Fruit fly (Drosophila melanogaster) whole organism, embryonic: ENCODE data around the gene CG43993.

Source experiments
- Ada2b ChIP-seq: fragments of 200-800 bp; sonication (Bioruptor generic); IDR thresholded peaks from 2 replicates; pipeline ENCODE4 v1.3.6; 2022; ENCODE audit warnings: missing biosample characterization, missing genetic modification characterization
- BEAF-32 ChIP-seq: fragments of 200-800 bp; sonication (Bioruptor generic); optimal IDR thresholded peaks from 3 replicates; lab custom pipeline; 2017; ENCODE audit warnings: missing biosample characterization, missing genetic modification characterization, mild to moderate bottlenecking, moderate library complexity, missing genetic modification reagents
- Bgb ChIP-seq: fragments of 200-800 bp; sonication (Bioruptor generic); IDR thresholded peaks from 2 replicates; pipeline ENCODE4 v1.3.6; 2022; ENCODE audit warnings: missing biosample characterization, missing genetic modification characterization; ENCODE audit not compliant: partially characterized antibody
- CG11456 ChIP-seq: fragments of 200-800 bp; sonication (Bioruptor generic); IDR thresholded peaks from 3 replicates; pipeline ENCODE4 v1.3.6; 2022; ENCODE audit warnings: missing biosample characterization, missing genetic modification characterization
- CG11504 ChIP-seq: fragments of 200-800 bp; sonication (Bioruptor generic); optimal IDR thresholded peaks from 3 replicates; lab custom pipeline; 2019; ENCODE audit warnings: missing biosample characterization, mild to moderate bottlenecking, missing genetic modification characterization, moderate library complexity
- CG12769 ChIP-seq: fragments of 200-800 bp; sonication (Bioruptor generic); optimal IDR thresholded peaks from 2 replicates; lab custom pipeline; 2019; ENCODE audit warnings: missing biosample characterization, mild to moderate bottlenecking, missing genetic modification characterization, moderate library complexity
- CG15073 ChIP-seq: fragments of 200-800 bp; sonication (Bioruptor generic); optimal IDR thresholded peaks from 2 replicates; lab custom pipeline; 2016; ENCODE audit warnings: missing biosample characterization, missing genetic modification characterization
- CG15479 ChIP-seq: fragments of 200-800 bp; sonication (Bioruptor generic); optimal IDR thresholded peaks from 3 replicates; lab custom pipeline; 2019; ENCODE audit warnings: missing biosample characterization, mild to moderate bottlenecking, missing genetic modification characterization, moderate library complexity
- CG15696 ChIP-seq: fragments of 200-800 bp; sonication (Bioruptor generic); optimal IDR thresholded peaks from 2 replicates; lab custom pipeline; 2019; ENCODE audit warnings: missing biosample characterization, mild to moderate bottlenecking, missing genetic modification characterization, moderate library complexity
- CG16779 ChIP-seq: fragments of 200-800 bp; sonication (Bioruptor generic); IDR thresholded peaks from 2 replicates; pipeline ENCODE4 v1.3.6; 2022; ENCODE audit warnings: missing biosample characterization, missing genetic modification characterization
- CG1792 ChIP-seq: fragments of 200-800 bp; sonication (Bioruptor generic); optimal IDR thresholded peaks from 2 replicates; lab custom pipeline; 2016; ENCODE audit warnings: missing biosample characterization, missing genetic modification characterization
- CG2712 ChIP-seq: fragments of 200-800 bp; optimal IDR thresholded peaks from 3 replicates; lab custom pipeline; 2019; ENCODE audit warnings: missing biosample characterization, mild to moderate bottlenecking, missing genetic modification characterization, moderate library complexity
- CG3065 ChIP-seq: fragments of 200-800 bp; sonication (Bioruptor generic); optimal IDR thresholded peaks from 2 replicates; lab custom pipeline; 2016; ENCODE audit warnings: missing biosample characterization, missing genetic modification characterization
- CG4282 ChIP-seq: fragments of 200-800 bp; sonication (Bioruptor generic); optimal IDR thresholded peaks from 2 replicates; lab custom pipeline; 2016; ENCODE audit warnings: missing biosample characterization, missing genetic modification characterization
- CG4707 ChIP-seq: fragments of 200-800 bp; sonication (Bioruptor generic); optimal IDR thresholded peaks from 2 replicates; lab custom pipeline; 2018; ENCODE audit warnings: missing biosample characterization, mild to moderate bottlenecking, missing genetic modification characterization, moderate library complexity
- CG4730 ChIP-seq: fragments of 200-800 bp; sonication (Bioruptor generic); IDR thresholded peaks from 2 replicates; pipeline ENCODE4 v1.3.6; 2022; ENCODE audit warnings: missing biosample characterization, missing genetic modification characterization
- CG6813 ChIP-seq: fragments of 200-800 bp; sonication (Bioruptor generic); optimal IDR thresholded peaks from 2 replicates; lab custom pipeline; 2017; ENCODE audit warnings: missing biosample characterization, missing genetic modification characterization, mild to moderate bottlenecking, moderate library complexity, missing genetic modification reagents
- CrebB ChIP-seq: fragments of 200-800 bp; sonication (Bioruptor generic); optimal IDR thresholded peaks from 3 replicates; lab custom pipeline; 2018; ENCODE audit warnings: missing biosample characterization, mild to moderate bottlenecking, missing genetic modification characterization
- D19B ChIP-seq: fragments of 200-800 bp; sonication (Bioruptor generic); optimal IDR thresholded peaks from 2 replicates; lab custom pipeline; 2017; ENCODE audit warnings: missing biosample characterization, mild to moderate bottlenecking, missing genetic modification characterization
- Deaf1 ChIP-seq: fragments of 200-800 bp; optimal IDR thresholded peaks from 3 replicates; lab custom pipeline; 2019; ENCODE audit warnings: missing biosample characterization, mild to moderate bottlenecking, missing genetic modification characterization, moderate library complexity
- Doc2 ChIP-seq: fragments of 200-800 bp; sonication (Bioruptor generic); IDR thresholded peaks from 2 replicates; pipeline ENCODE4 v1.3.6; 2022; ENCODE audit warnings: missing biosample characterization, missing genetic modification characterization
- Drgx ChIP-seq: fragments of 200-800 bp; sonication (Bioruptor generic); IDR thresholded peaks from 2 replicates; pipeline ENCODE4 v1.3.6; 2022; ENCODE audit warnings: missing biosample characterization, missing genetic modification characterization
- ERR ChIP-seq: fragments of 200-800 bp; sonication (Bioruptor generic); optimal IDR thresholded peaks from 2 replicates; lab custom pipeline; 2016; ENCODE audit warnings: missing biosample characterization, missing genetic modification characterization
- Elba2 ChIP-seq: fragments of 200-800 bp; sonication (Bioruptor generic); optimal IDR thresholded peaks from 3 replicates; lab custom pipeline; 2016; ENCODE audit warnings: missing biosample characterization, missing genetic modification characterization
- HLH54F ChIP-seq: fragments of 200-800 bp; sonication (Bioruptor generic); optimal IDR thresholded peaks from 3 replicates; lab custom pipeline; 2016; ENCODE audit warnings: missing biosample characterization, missing genetic modification characterization
- Hmr ChIP-seq: fragments of 200-800 bp; sonication (Bioruptor generic); optimal IDR thresholded peaks from 3 replicates; lab custom pipeline; 2017; ENCODE audit warnings: mild to moderate bottlenecking, missing biosample characterization, missing genetic modification reagents, missing genetic modification characterization
- Hr78 ChIP-seq, 2 experiments: fragments of 200-800 bp in 1 of 2; fragments of >200 bp in 1 of 2; sonication (Bioruptor generic) in 1 of 2; optimal IDR thresholded peaks; 2 replicates each; lab custom pipeline; 2017 to 2019; ENCODE audit warnings: missing biosample characterization in 2 of 2, missing genetic modification characterization in 2 of 2, mild to moderate bottlenecking in 1 of 2, moderate library complexity in 1 of 2
- MBD-R2 ChIP-seq: fragments of 200-800 bp; sonication (Bioruptor generic); IDR thresholded peaks from 2 replicates; pipeline ENCODE4 v1.3.6; 2022; ENCODE audit warnings: missing biosample characterization, missing genetic modification characterization
- Myb ChIP-seq: fragments of 200-800 bp; sonication (Bioruptor generic); optimal IDR thresholded peaks from 2 replicates; lab custom pipeline; 2016; ENCODE audit warnings: missing biosample characterization, missing genetic modification characterization
- Side ChIP-seq: fragments of 200-800 bp; sonication (Bioruptor generic); optimal IDR thresholded peaks from 2 replicates; lab custom pipeline; 2016; ENCODE audit warnings: missing biosample characterization, missing genetic modification characterization
- Sin3A ChIP-seq: fragments of >200 bp; optimal IDR thresholded peaks from 2 replicates; lab custom pipeline; 2018
- Sox100B ChIP-seq: fragments of 200-800 bp; sonication (Bioruptor generic); optimal IDR thresholded peaks from 3 replicates; lab custom pipeline; 2018; ENCODE audit warnings: missing biosample characterization, mild to moderate bottlenecking, missing genetic modification characterization
- Tbp ChIP-seq: fragments of >200 bp; optimal IDR thresholded peaks from 2 replicates; lab custom pipeline; 2018; ENCODE audit warnings: missing biosample characterization, missing genetic modification characterization
- aop ChIP-seq: fragments of 200-800 bp; sonication (Bioruptor generic); IDR thresholded peaks from 2 replicates; pipeline ENCODE4 v1.3.6; 2022; ENCODE audit warnings: missing biosample characterization, missing genetic modification characterization
- bigmax ChIP-seq: fragments of 200-800 bp; sonication (Bioruptor generic); optimal IDR thresholded peaks from 2 replicates; lab custom pipeline; 2018; ENCODE audit warnings: missing biosample characterization, mild to moderate bottlenecking, missing genetic modification characterization
- btn ChIP-seq: fragments of 200-800 bp; sonication (Bioruptor generic); optimal IDR thresholded peaks from 2 replicates; lab custom pipeline; 2016; ENCODE audit warnings: missing biosample characterization, missing genetic modification characterization
- cato ChIP-seq: fragments of 200-800 bp; sonication (Bioruptor generic); optimal IDR thresholded peaks from 2 replicates; lab custom pipeline; 2016; ENCODE audit warnings: missing biosample characterization, missing genetic modification characterization, borderline replicate concordance
- crol ChIP-seq: fragments of 200-800 bp; sonication (Bioruptor generic); IDR thresholded peaks from 2 replicates; pipeline ENCODE4 v1.3.6; 2022; ENCODE audit warnings: missing biosample characterization, missing genetic modification characterization
- dati ChIP-seq: fragments of 200-800 bp; sonication (Bioruptor generic); IDR thresholded peaks from 2 replicates; pipeline ENCODE4 v1.3.6; 2022; ENCODE audit warnings: missing biosample characterization, missing genetic modification characterization
- dimm ChIP-seq: fragments of 200-800 bp; sonication (Bioruptor generic); IDR thresholded peaks from 2 replicates; pipeline ENCODE4 v1.3.6; 2022; ENCODE audit warnings: missing biosample characterization, missing genetic modification characterization
- dmrt99B ChIP-seq: fragments of 200-800 bp; sonication (Bioruptor generic); optimal IDR thresholded peaks from 2 replicates; lab custom pipeline; 2018; ENCODE audit warnings: missing biosample characterization, mild to moderate bottlenecking, missing genetic modification characterization, moderate library complexity
- exex ChIP-seq: fragments of 200-800 bp; sonication (Bioruptor generic); optimal IDR thresholded peaks from 4 replicates; lab custom pipeline; 2018; ENCODE audit warnings: missing biosample characterization, mild to moderate bottlenecking, missing genetic modification characterization, moderate library complexity
- eyg ChIP-seq: fragments of 200-800 bp; sonication (Bioruptor generic); optimal IDR thresholded peaks from 3 replicates; lab custom pipeline; 2016; ENCODE audit warnings: missing biosample characterization, missing genetic modification characterization
- gt ChIP-seq: fragments of 200-800 bp; sonication (Bioruptor generic); IDR thresholded peaks from 2 replicates; pipeline ENCODE4 v1.3.6; 2022; ENCODE audit warnings: missing biosample characterization, missing genetic modification characterization
- her ChIP-seq: fragments of 200-800 bp; sonication (Bioruptor generic); optimal IDR thresholded peaks from 2 replicates; lab custom pipeline; 2016; ENCODE audit warnings: missing biosample characterization, missing genetic modification characterization
- hth ChIP-seq: fragments of >200 bp; optimal IDR thresholded peaks from 2 replicates; lab custom pipeline; 2017; ENCODE audit warnings: inconsistent platforms
- ssp ChIP-seq: fragments of 200-800 bp; sonication (Bioruptor generic); IDR thresholded peaks from 2 replicates; pipeline ENCODE4 v1.3.6; 2022; ENCODE audit warnings: missing biosample characterization, missing genetic modification characterization
- tll ChIP-seq, 2 experiments: fragments of 200-800 bp in 1 of 2; fragments of >200 bp in 1 of 2; sonication (Bioruptor generic) in 1 of 2; optimal IDR thresholded peaks; 2 replicates each; lab custom pipeline; 2017 to 2019; ENCODE audit warnings: missing biosample characterization in 2 of 2, missing genetic modification characterization in 2 of 2, mild to moderate bottlenecking in 1 of 2, moderate library complexity in 1 of 2
- tup ChIP-seq: fragments of 200-800 bp; sonication (Bioruptor generic); optimal IDR thresholded peaks from 2 replicates; lab custom pipeline; 2016; ENCODE audit warnings: missing biosample characterization, mild to moderate bottlenecking, missing genetic modification characterization, moderate library complexity
- vvl ChIP-seq: fragments of 200-800 bp; sonication (Bioruptor generic); IDR thresholded peaks from 2 replicates; pipeline ENCODE4 v1.3.6; 2022; ENCODE audit warnings: missing biosample characterization, missing genetic modification characterization
- wdn ChIP-seq: fragments of 200-800 bp; sonication (Bioruptor generic); IDR thresholded peaks from 2 replicates; pipeline ENCODE4 v1.3.6; 2022; ENCODE audit warnings: missing biosample characterization, missing genetic modification characterization
- wek ChIP-seq: fragments of 200-800 bp; sonication (Bioruptor generic); optimal IDR thresholded peaks from 3 replicates; lab custom pipeline; 2018; ENCODE audit warnings: missing biosample characterization, mild to moderate bottlenecking, missing genetic modification characterization, moderate library complexity
- yki ChIP-seq: fragments of >200 bp; optimal IDR thresholded peaks from 3 replicates; lab custom pipeline; 2018

The CG43993 gene

dm6 chr3L:11992960-11993359 is 39.4 kb upstream of the CG43993 start, which contains the start of gene viaf (continued):
- no peak for TF ChIP-seq Ada2b
- TF ChIP-seq yki = no peak
- TF ChIP-seq vvl = peak; percentile 77
- TF ChIP-seq CG3065 (GFP tag; lab: Kevin White, UChicago) = no peak
- TF ChIP-seq eyg = no peak
- no peak for TF ChIP-seq her (GFP tag; lab: Kevin White, UChicago)
- no peak for TF ChIP-seq CG15479 (GFP tag; lab: Kevin White, UChicago)
- no peak for TF ChIP-seq dati (GFP tag; lab: Robert Waterston, UW)
- TF ChIP-seq CrebB = no peak
- no peak for TF ChIP-seq wek (GFP tag; lab: Kevin White, UChicago)
- TF ChIP-seq CG4730 (GFP tag; lab: Robert Waterston, UW) = no peak
- no peak for TF ChIP-seq CG1792 (GFP tag; lab: Kevin White, UChicago)
- TF ChIP-seq Doc2 = no peak
- TF ChIP-seq Bgb (GFP tag; lab: Robert Waterston, UW) = peak; percentile 96
- no peak for TF ChIP-seq CG6813 (GFP tag; lab: Kevin White, UChicago)
- no peak for TF ChIP-seq Side (GFP tag; lab: Kevin White, UChicago)
- TF ChIP-seq Sin3A (lab: Kevin White, UChicago) = no peak
- peak; percentile 81 for TF ChIP-seq MBD-R2
- peak; percentile 62; the same call in 1 of the 3 replicates for TF ChIP-seq CG11456 (GFP tag; lab: Robert Waterston, UW)
- TF ChIP-seq ERR (GFP tag; lab: Kevin White, UChicago) = no peak
- no peak for TF ChIP-seq D19B (GFP tag; lab: Kevin White, UChicago)
- no peak for TF ChIP-seq CG4282 (GFP tag; lab: Kevin White, UChicago)
- no peak for TF ChIP-seq CG16779 (GFP tag; lab: Robert Waterston, UW)
- TF ChIP-seq Tbp (GFP tag; lab: Kevin White, UChicago) = no peak
- no peak for TF ChIP-seq CG4707
- TF ChIP-seq ssp (GFP tag; lab: Robert Waterston, UW) = no peak
- TF ChIP-seq hth (lab: Kevin White, UChicago) = no peak
- no peak for TF ChIP-seq tup (GFP tag; lab: Kevin White, UChicago)
- TF ChIP-seq Hmr (GFP tag; lab: Kevin White, UChicago) = no peak
- no peak for TF ChIP-seq CG15073 (GFP tag; lab: Kevin White, UChicago)
- no peak for TF ChIP-seq cato (GFP tag; lab: Kevin White, UChicago)
- no peak for TF ChIP-seq bigmax (GFP tag; lab: Kevin White, UChicago)
- no peak for TF ChIP-seq Elba2 (GFP tag; lab: Kevin White, UChicago)
- TF ChIP-seq CG11504 (tag; lab: Kevin White, UChicago) = no peak
- peak; percentile 22; the same call in 1 of the 2 replicates for TF ChIP-seq aop
- peak; percentile 45 for TF ChIP-seq CG15696 (tag; lab: Kevin White, UChicago)
- TF ChIP-seq gt (GFP tag; lab: Robert Waterston, UW) = no peak
- TF ChIP-seq CG12769 = no peak
- no peak for TF ChIP-seq Hr78 (GFP tag; optimal IDR thresholded peaks at IDR 0.05; lab: Kevin White, UChicago)
- no peak for TF ChIP-seq btn (GFP tag; lab: Kevin White, UChicago)
- TF ChIP-seq Deaf1 (tag; lab: Kevin White, UChicago) = no peak
- TF ChIP-seq Myb (GFP tag; lab: Kevin White, UChicago) = peak; percentile 17
- no peak for TF ChIP-seq Sox100B
- TF ChIP-seq Drgx (GFP tag; lab: Robert Waterston, UW) = no peak
- TF ChIP-seq HLH54F (GFP tag; lab: Kevin White, UChicago) = no peak
- peak; percentile 88 for TF ChIP-seq BEAF-32 (GFP tag; lab: Kevin White, UChicago)
- no peak for TF ChIP-seq exex (tag; lab: Kevin White, UChicago)
- TF ChIP-seq dmrt99B (tag; lab: Kevin White, UChicago) = no peak
- no peak for TF ChIP-seq crol (GFP tag; lab: Robert Waterston, UW)
- TF ChIP-seq dimm (GFP tag; lab: Robert Waterston, UW) = no peak
- no peak for TF ChIP-seq tll (GFP tag; optimal IDR thresholded peaks at IDR 0.05; lab: Kevin White, UChicago)
- TF ChIP-seq CG2712 (tag; lab: Kevin White, UChicago) = peak; percentile 79
- TF ChIP-seq wdn (GFP tag; lab: Robert Waterston, UW) = no peak
